Fruit fly (Drosophila melanogaster) Kc167 (cell line): ENCODE results near the gene CG31111.

Experiments
- Myc ChIP-seq: fragments of >200 bp; optimal IDR thresholded peaks from 2 replicates; lab custom pipeline; 2017; ENCODE audit warnings: missing external identifiers
- Sin3A ChIP-seq: fragments of >200 bp; optimal IDR thresholded peaks from 2 replicates; lab custom pipeline; 2018; ENCODE audit warnings: missing external identifiers
- h ChIP-seq: fragments of >200 bp; optimal IDR thresholded peaks from 3 replicates; lab custom pipeline; 2018; ENCODE audit warnings: missing external identifiers
- insv ChIP-seq: fragments of >200 bp; optimal IDR thresholded peaks from 3 replicates; lab custom pipeline; 2018; ENCODE audit warnings: missing external identifiers
- psq ChIP-seq: fragments of >200 bp; optimal IDR thresholded peaks from 2 replicates; lab custom pipeline; 2017; ENCODE audit warnings: missing external identifiers
- ttk ChIP-seq: sonication (Bioruptor generic); optimal IDR thresholded peaks from 2 replicates; lab custom pipeline; 2017; ENCODE audit warnings: missing external identifiers

The CG31111 gene

dm6 chr3R:25044816-25045551 lies 11.0 kb downstream of the CG31111 start, which contains the start of gene 5PtaseI:
TSS of gene 5PtaseI (minus strand) at chr3R:25045151.
- TF ChIP-seq psq (lab: Kevin White, UChicago) = no peak
- TF ChIP-seq insv = no peak
- TF ChIP-seq h = no peak
- TF ChIP-seq Myc (lab: Kevin White, UChicago) = no peak
- no peak for TF ChIP-seq Sin3A (lab: Kevin White, UChicago)
- TF ChIP-seq ttk (lab: Kevin White, UChicago) = no peak

DNA sequence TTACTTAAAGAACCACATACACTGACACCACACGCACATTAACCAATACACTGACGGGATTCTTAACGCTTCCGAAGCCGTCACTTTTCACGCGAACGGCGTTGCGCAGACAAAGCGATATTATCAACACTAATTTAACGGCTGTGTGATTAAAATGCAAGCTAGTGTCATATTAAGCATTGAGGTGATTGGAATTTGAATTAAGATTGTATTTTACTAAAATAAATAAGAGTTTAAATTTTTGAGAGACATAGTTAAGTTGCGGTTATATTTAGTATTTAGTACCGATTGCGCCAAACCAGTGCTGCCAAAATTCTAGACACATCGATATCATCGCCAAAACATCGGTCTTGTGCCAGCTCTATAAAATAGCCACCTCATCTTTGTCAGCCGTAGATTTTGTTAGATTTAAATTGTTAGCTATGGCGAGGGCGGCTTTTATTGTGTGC lies 16.9 kb downstream of the CG31111 start, which contains the start of the genes Ythdf and bai:
Ythdf (minus strand) TSS at position 222 of the 449 bp plus-strand sequence.
bai (plus strand) TSS at position 347 of the 449 bp plus-strand sequence.
- no peak for TF ChIP-seq ttk (lab: Kevin White, UChicago)

DNA sequence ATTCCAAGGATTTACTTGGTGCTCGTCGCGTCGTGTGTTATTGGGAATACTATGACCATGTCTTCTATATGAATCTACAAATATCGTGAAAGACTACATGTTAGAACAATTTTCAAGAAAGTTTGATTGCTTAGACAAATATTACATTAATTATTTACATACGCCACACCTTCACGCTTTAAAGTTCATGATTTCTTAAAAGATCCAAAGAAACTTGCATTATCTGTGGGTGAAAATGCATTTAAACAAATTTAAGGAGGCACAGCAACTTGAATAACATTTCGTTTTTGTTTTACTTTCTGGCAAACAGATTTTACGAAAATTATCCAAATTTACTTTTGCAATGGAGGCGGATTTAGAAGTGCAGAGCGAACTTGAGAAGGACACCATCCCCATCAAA lies 19.3 kb downstream of the CG31111 start, which contains the start of gene CG31115:
CG31115 (plus strand) TSS at position 301 of the 400 bp plus-strand sequence.
- TF ChIP-seq psq (lab: Kevin White, UChicago) (no peak), Myc (lab: Kevin White, UChicago) (no peak), h (no peak), ttk (lab: Kevin White, UChicago) (no peak), Sin3A (lab: Kevin White, UChicago) (no peak), insv (no peak)

DNA sequence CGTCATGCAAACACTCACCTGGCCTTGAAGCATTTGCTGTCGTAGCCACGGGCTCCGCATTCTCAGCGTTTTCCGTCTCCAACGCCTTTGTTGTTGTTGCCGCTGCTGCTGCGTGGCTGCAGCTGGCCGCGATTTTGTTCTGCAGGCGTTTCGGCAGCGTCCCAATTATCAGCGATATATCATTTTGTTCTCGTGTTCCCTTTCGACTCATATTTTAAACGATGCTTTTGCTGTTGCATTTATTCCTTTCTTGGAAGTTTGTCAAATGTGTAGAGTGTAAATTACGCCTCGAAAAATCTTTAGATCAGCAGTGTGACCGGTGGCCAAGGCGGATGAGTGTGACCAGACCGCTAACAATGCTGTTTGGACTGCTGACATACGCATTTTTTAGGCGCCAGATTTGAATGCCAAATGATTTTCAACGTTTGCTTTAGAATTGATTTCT lies 22.8 kb downstream of the CG31111 start, which contains the start of gene Smg6:
Smg6 (minus strand) TSS at position 324 of the 445 bp plus-strand sequence.
- no peak for TF ChIP-seq h
- no peak for TF ChIP-seq Myc (lab: Kevin White, UChicago)
- no peak for TF ChIP-seq insv
- TF ChIP-seq ttk (lab: Kevin White, UChicago) = no peak

dm6 chr3R:25032686-25033085 lies 23.3 kb downstream of the CG31111 start:
- no peak for TF ChIP-seq psq (lab: Kevin White, UChicago)
- TF ChIP-seq ttk (lab: Kevin White, UChicago) = no peak
- no peak for TF ChIP-seq insv
- no peak for TF ChIP-seq Sin3A (lab: Kevin White, UChicago)
- no peak for TF ChIP-seq h
- TF ChIP-seq Myc (lab: Kevin White, UChicago) = no peak

DNA sequence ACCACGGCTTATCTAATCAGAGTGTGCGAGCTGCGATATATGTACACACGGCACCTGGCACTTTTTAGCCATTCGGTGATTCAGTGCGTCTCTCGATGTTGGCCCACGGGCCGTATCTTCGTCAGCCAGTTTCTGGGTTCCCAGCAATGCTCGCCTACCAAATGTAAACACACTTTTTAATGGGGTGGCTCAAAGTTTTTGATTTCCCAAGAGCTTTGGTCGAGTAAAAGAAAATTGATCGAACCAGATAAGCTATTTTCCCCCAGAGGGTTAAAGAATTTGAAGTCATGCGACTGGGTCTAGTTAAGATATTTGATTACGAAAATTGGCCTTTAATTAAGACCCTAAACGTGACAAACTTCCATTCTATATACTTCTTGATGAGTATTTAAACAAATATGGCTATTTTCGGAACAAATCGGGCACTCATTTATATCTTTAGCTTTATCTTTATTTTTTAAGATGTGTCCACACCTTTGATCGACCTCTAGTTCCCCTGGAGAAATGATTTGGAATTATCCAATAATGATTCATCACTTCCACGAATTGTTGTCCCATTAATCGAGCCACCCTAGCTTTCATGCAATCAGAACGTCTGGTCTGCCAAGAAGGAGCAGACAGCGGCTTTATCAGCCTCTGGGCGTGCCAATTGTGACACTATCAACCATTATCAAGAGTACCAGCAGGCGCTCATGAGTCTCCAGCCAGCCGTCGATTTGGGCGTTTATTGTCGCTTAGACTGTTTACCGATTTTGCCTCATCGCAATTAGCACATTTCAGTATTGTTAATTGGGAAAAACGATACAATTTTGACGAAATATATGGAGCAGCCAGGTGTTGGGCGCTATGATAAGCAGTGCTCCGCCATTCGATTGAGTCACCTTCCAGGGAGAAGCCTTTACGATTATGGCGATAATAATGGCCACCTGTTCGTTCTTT lies 28.4 kb downstream of the CG31111 start:
- TF ChIP-seq Myc (lab: Kevin White, UChicago) (no peak), Sin3A (lab: Kevin White, UChicago) (no peak)

- TF ChIP-seq Myc (lab: Kevin White, UChicago) (no peak), ttk (lab: Kevin White, UChicago) (no peak), insv (no peak), h (no peak), Sin3A (lab: Kevin White, UChicago) (no peak), psq (lab: Kevin White, UChicago) (no peak)
Observed at dm6 chr3R:25024895-25025557, 31.0 kb downstream of the CG31111 start, which contains the start of the genes EMC6 and Hr96. TSS of gene EMC6 (minus strand) at chr3R:25025017. TSS of gene Hr96 (plus strand) at chr3R:25025235.

DNA sequence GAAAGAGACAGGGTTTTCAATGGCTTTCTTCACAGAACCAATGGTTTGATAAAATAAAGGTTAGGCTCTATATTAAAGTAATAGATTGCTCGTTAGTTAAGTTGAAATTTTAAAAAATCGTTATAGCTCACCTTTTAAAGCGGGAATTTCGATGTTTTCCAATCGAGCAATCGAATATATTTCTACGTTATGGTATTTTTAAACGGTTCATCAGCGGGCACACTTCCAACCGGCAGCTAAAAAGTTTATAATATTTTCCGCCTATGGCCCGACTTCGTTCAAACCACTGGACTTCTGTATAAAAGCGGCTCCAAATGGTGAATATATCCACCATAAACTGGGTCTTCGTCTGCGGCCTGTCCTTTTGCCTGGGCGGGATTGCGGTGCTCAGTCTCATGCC lies 32.9 kb downstream of the CG31111 start, which contains the start of gene beta4GalT7:
beta4GalT7 (plus strand) TSS at position 201 of the 400 bp plus-strand sequence.
- TF ChIP-seq Myc (lab: Kevin White, UChicago) (no peak), Sin3A (lab: Kevin White, UChicago) (no peak), ttk (lab: Kevin White, UChicago) (no peak), insv (no peak)

- TF ChIP-seq Sin3A (lab: Kevin White, UChicago) (no peak), insv (no peak), h (no peak), Myc (lab: Kevin White, UChicago) (no peak), ttk (lab: Kevin White, UChicago) (no peak), psq (lab: Kevin White, UChicago) (no peak)
Observed at dm6 chr3R:25012016-25012415, 44.0 kb downstream of the CG31111 start.

dm6 chr3R:25009745-25010446 lies 46.1 kb downstream of the CG31111 start:
- TF ChIP-seq insv = no peak
- no peak for TF ChIP-seq Sin3A (lab: Kevin White, UChicago)
- no peak for TF ChIP-seq ttk (lab: Kevin White, UChicago)
- TF ChIP-seq h = no peak
- no peak for TF ChIP-seq psq (lab: Kevin White, UChicago)
- TF ChIP-seq Myc (lab: Kevin White, UChicago) = no peak

DNA sequence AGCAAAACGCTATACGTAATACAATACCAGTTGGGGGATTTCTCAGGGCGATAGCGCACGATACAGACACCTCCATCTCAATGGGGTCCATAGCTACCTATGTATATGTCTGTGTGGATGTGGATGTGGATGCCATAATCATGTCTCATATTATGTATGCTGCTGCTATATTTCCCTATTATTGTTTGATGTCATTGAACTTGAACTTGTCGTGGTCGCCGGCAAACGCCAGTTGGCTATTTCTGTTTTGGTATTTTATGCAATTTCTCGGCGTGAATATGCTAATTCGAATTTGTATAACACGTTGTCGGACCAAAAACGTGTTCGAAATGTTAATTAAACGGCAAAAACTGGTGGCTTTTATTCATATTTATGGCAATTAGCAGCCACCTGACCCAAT lies 50.2 kb downstream of the CG31111 start:
- TF ChIP-seq insv (no peak), Myc (lab: Kevin White, UChicago) (no peak), psq (lab: Kevin White, UChicago) (no peak), Sin3A (lab: Kevin White, UChicago) (no peak), ttk (lab: Kevin White, UChicago) (no peak), h (no peak)
